Fruit fly (Drosophila melanogaster) whole organism, embryonic: ENCODE measurements around the gene Usp1.

Source experiments
- Aef1 ChIP-seq: fragments of 200-800 bp; sonication (Bioruptor generic); IDR thresholded peaks from 3 replicates; pipeline ENCODE4 v1.3.6; 2022; ENCODE audit warnings: missing biosample characterization, missing genetic modification characterization
- Antp ChIP-seq: fragments of 200-800 bp; sonication (Bioruptor generic); optimal IDR thresholded peaks from 3 replicates; lab custom pipeline; 2016; ENCODE audit warnings: missing biosample characterization, missing genetic modification characterization
- Atf3 ChIP-seq: fragments of 200-800 bp; sonication (Bioruptor generic); optimal IDR thresholded peaks from 3 replicates; lab custom pipeline; 2016; ENCODE audit warnings: missing biosample characterization, missing genetic modification characterization
- B-H2 ChIP-seq: fragments of 200-800 bp; sonication (Bioruptor generic); optimal IDR thresholded peaks from 2 replicates; lab custom pipeline; 2018; ENCODE audit warnings: missing biosample characterization, mild to moderate bottlenecking, missing genetic modification characterization
- CG10462 ChIP-seq: fragments of 200-800 bp; sonication (Bioruptor generic); optimal IDR thresholded peaks from 2 replicates; lab custom pipeline; 2016; ENCODE audit warnings: missing biosample characterization, missing genetic modification characterization
- CG11085 ChIP-seq: fragments of 200-800 bp; sonication (Bioruptor generic); IDR thresholded peaks from 2 replicates; pipeline ENCODE4 v1.3.6; 2022; ENCODE audit warnings: missing biosample characterization, missing genetic modification characterization
- CG11093 ChIP-seq: fragments of 200-800 bp; sonication (Bioruptor generic); IDR thresholded peaks from 3 replicates; pipeline ENCODE4 v1.3.6; 2022; ENCODE audit warnings: missing biosample characterization, missing genetic modification characterization
- CG11695 ChIP-seq: fragments of 200-800 bp; sonication (Bioruptor generic); IDR thresholded peaks from 3 replicates; pipeline ENCODE4 v1.3.6; 2022; ENCODE audit warnings: missing biosample characterization, missing genetic modification characterization
- CG13123 ChIP-seq: fragments of 200-800 bp; sonication (Bioruptor generic); optimal IDR thresholded peaks from 2 replicates; lab custom pipeline; 2016; ENCODE audit warnings: missing biosample characterization, missing genetic modification characterization
- CG15601 ChIP-seq: fragments of 200-800 bp; sonication (Bioruptor generic); optimal IDR thresholded peaks from 3 replicates; lab custom pipeline; 2019; ENCODE audit warnings: missing biosample characterization, mild to moderate bottlenecking, missing genetic modification characterization, moderate library complexity
- CG16779 ChIP-seq: fragments of 200-800 bp; sonication (Bioruptor generic); IDR thresholded peaks from 2 replicates; pipeline ENCODE4 v1.3.6; 2022; ENCODE audit warnings: missing biosample characterization, missing genetic modification characterization
- CG16815 ChIP-seq: fragments of 200-800 bp; sonication (Bioruptor generic); optimal IDR thresholded peaks from 3 replicates; lab custom pipeline; 2017; ENCODE audit warnings: missing biosample characterization, mild to moderate bottlenecking, missing genetic modification characterization
- CG34376 ChIP-seq: fragments of 200-800 bp; sonication (Bioruptor generic); optimal IDR thresholded peaks from 2 replicates; lab custom pipeline; 2018; ENCODE audit warnings: missing biosample characterization, mild to moderate bottlenecking, missing genetic modification characterization
- CG4617 ChIP-seq: fragments of 200-800 bp; sonication (Bioruptor generic); optimal IDR thresholded peaks from 3 replicates; lab custom pipeline; 2016; ENCODE audit warnings: missing biosample characterization, missing genetic modification characterization, borderline replicate concordance
- CG4820 ChIP-seq: fragments of 200-800 bp; sonication (Bioruptor generic); optimal IDR thresholded peaks from 3 replicates; lab custom pipeline; 2016; ENCODE audit warnings: missing biosample characterization, missing genetic modification characterization
- CG8089 ChIP-seq: fragments of 200-800 bp; sonication (Bioruptor generic); optimal IDR thresholded peaks from 3 replicates; lab custom pipeline; 2016; ENCODE audit warnings: missing biosample characterization, missing genetic modification characterization
- CG8388 ChIP-seq: fragments of 200-800 bp; sonication (Bioruptor generic); optimal IDR thresholded peaks from 2 replicates; lab custom pipeline; 2019; ENCODE audit warnings: missing biosample characterization, mild to moderate bottlenecking, missing genetic modification characterization, moderate library complexity
- CG8478 ChIP-seq: fragments of >200 bp; optimal IDR thresholded peaks from 2 replicates; lab custom pipeline; 2018
- CTCF ChIP-seq: fragments of 200-800 bp; sonication (Bioruptor generic); optimal IDR thresholded peaks from 2 replicates; lab custom pipeline; 2017; ENCODE audit warnings: missing biosample characterization, mild to moderate bottlenecking, missing genetic modification characterization, moderate library complexity
- CkIIα-i1 ChIP-seq: fragments of 200-800 bp; sonication (Bioruptor generic); IDR thresholded peaks from 2 replicates; pipeline ENCODE4 v1.3.6; 2022; ENCODE audit warnings: missing biosample characterization, missing genetic modification characterization
- D19A ChIP-seq: fragments of 200-800 bp; optimal IDR thresholded peaks from 3 replicates; lab custom pipeline; 2019; ENCODE audit warnings: missing biosample characterization, mild to moderate bottlenecking, missing genetic modification characterization, moderate library complexity
- HHEX ChIP-seq: fragments of 200-800 bp; sonication (Bioruptor generic); optimal IDR thresholded peaks from 3 replicates; lab custom pipeline; 2017; ENCODE audit warnings: missing biosample characterization, mild to moderate bottlenecking, missing genetic modification characterization, missing genetic modification reagents
- HmgZ ChIP-seq: fragments of 200-800 bp; sonication (Bioruptor generic); optimal IDR thresholded peaks from 2 replicates; lab custom pipeline; 2018; ENCODE audit warnings: missing biosample characterization, mild to moderate bottlenecking, missing genetic modification characterization
- Hmx ChIP-seq: fragments of 200-800 bp; sonication (Bioruptor generic); optimal IDR thresholded peaks from 2 replicates; lab custom pipeline; 2016; ENCODE audit warnings: missing biosample characterization, missing genetic modification characterization
- Hr3 ChIP-seq: fragments of 200-800 bp; sonication (Bioruptor generic); optimal IDR thresholded peaks from 3 replicates; lab custom pipeline; 2016; ENCODE audit warnings: missing biosample characterization, missing genetic modification characterization
- Jarid2 ChIP-seq: fragments of 200-800 bp; sonication (Bioruptor generic); optimal IDR thresholded peaks from 3 replicates; lab custom pipeline; 2017; ENCODE audit warnings: mild to moderate bottlenecking, missing biosample characterization, missing genetic modification reagents, missing genetic modification characterization
- Lim3 ChIP-seq: fragments of 200-800 bp; sonication (Bioruptor generic); IDR thresholded peaks from 2 replicates; pipeline ENCODE4 v1.3.6; 2022; ENCODE audit warnings: missing biosample characterization, missing genetic modification characterization
- NFAT ChIP-seq: fragments of 200-800 bp; sonication (Bioruptor generic); IDR thresholded peaks from 2 replicates; pipeline ENCODE4 v1.3.6; 2022; ENCODE audit warnings: missing biosample characterization, missing genetic modification characterization
- Side ChIP-seq: fragments of 200-800 bp; sonication (Bioruptor generic); optimal IDR thresholded peaks from 2 replicates; lab custom pipeline; 2016; ENCODE audit warnings: missing biosample characterization, missing genetic modification characterization
- TFAM ChIP-seq: fragments of 200-800 bp; sonication (Bioruptor generic); optimal IDR thresholded peaks from 2 replicates; lab custom pipeline; 2017; ENCODE audit warnings: missing biosample characterization, missing genetic modification characterization, inconsistent platforms
- Taf1 ChIP-seq: fragments of 200-800 bp; sonication (Bioruptor generic); IDR thresholded peaks from 2 replicates; pipeline ENCODE4 v1.3.6; 2022; ENCODE audit warnings: missing biosample characterization, missing genetic modification characterization
- Trl ChIP-seq, 3 experiments: fragments of >200 bp in 2 of 3; fragments of 200-800 bp in 1 of 3; sonication (Bioruptor generic) in 1 of 3; optimal IDR thresholded peaks; 2 replicates in 1 of 3; 3 replicates in 2 of 3; lab custom pipeline; 2016 to 2017; ENCODE audit warnings: missing biosample characterization in 1 of 3, missing genetic modification characterization in 1 of 3
- dati ChIP-seq: fragments of 200-800 bp; sonication (Bioruptor generic); IDR thresholded peaks from 2 replicates; pipeline ENCODE4 v1.3.6; 2022; ENCODE audit warnings: missing biosample characterization, missing genetic modification characterization
- disco-r ChIP-seq: fragments of 200-800 bp; sonication (Bioruptor generic); optimal IDR thresholded peaks from 2 replicates; lab custom pipeline; 2016; ENCODE audit warnings: missing biosample characterization, missing genetic modification characterization
- dpn ChIP-seq, 2 experiments: fragments of 200-800 bp; sonication (Bioruptor generic); optimal IDR thresholded peaks; 3 replicates each; lab custom pipeline; 2016; ENCODE audit warnings: missing biosample characterization in 2 of 2, missing genetic modification characterization in 2 of 2
- gcm2 ChIP-seq: fragments of 200-800 bp; sonication (Bioruptor generic); optimal IDR thresholded peaks from 2 replicates; lab custom pipeline; 2016; ENCODE audit warnings: missing biosample characterization, missing genetic modification characterization
- gsb-n ChIP-seq: fragments of 200-800 bp; sonication (Bioruptor generic); optimal IDR thresholded peaks from 3 replicates; lab custom pipeline; 2018; ENCODE audit warnings: missing biosample characterization, mild to moderate bottlenecking, missing genetic modification characterization
- hb ChIP-seq: fragments of 200-800 bp; sonication (Bioruptor generic); IDR thresholded peaks from 3 replicates; pipeline ENCODE4 v1.3.6; 2022; ENCODE audit warnings: missing biosample characterization, missing genetic modification characterization; ENCODE audit not compliant: partially characterized antibody
- inv ChIP-seq: fragments of 200-800 bp; sonication (Bioruptor generic); IDR thresholded peaks from 2 replicates; pipeline ENCODE4 v1.3.6; 2022; ENCODE audit warnings: missing biosample characterization, missing genetic modification characterization; ENCODE audit not compliant: partially characterized antibody
- maf-S ChIP-seq: fragments of 200-800 bp; sonication (Bioruptor generic); optimal IDR thresholded peaks from 2 replicates; lab custom pipeline; 2016; ENCODE audit warnings: missing biosample characterization, missing genetic modification characterization
- mld ChIP-seq: fragments of 200-800 bp; sonication (Bioruptor generic); IDR thresholded peaks from 3 replicates; pipeline ENCODE4 v1.3.6; 2022; ENCODE audit warnings: missing biosample characterization, missing genetic modification characterization; ENCODE audit not compliant: partially characterized antibody
- pho ChIP-seq: fragments of 200-800 bp; sonication (Bioruptor generic); optimal IDR thresholded peaks from 2 replicates; lab custom pipeline; 2016; ENCODE audit warnings: missing biosample characterization, missing genetic modification characterization
- pnt ChIP-seq: fragments of 200-800 bp; sonication (Bioruptor generic); optimal IDR thresholded peaks from 3 replicates; lab custom pipeline; 2016; ENCODE audit warnings: missing biosample characterization, missing genetic modification characterization
- pum ChIP-seq: fragments of 200-800 bp; sonication (Bioruptor generic); optimal IDR thresholded peaks from 2 replicates; lab custom pipeline; 2016; ENCODE audit warnings: missing biosample characterization, missing genetic modification characterization
- so ChIP-seq: fragments of 200-800 bp; sonication (Bioruptor generic); IDR thresholded peaks from 3 replicates; pipeline ENCODE4 v1.3.6; 2022; ENCODE audit warnings: missing biosample characterization, missing genetic modification characterization
- sr ChIP-seq: fragments of 200-800 bp; sonication (Bioruptor generic); IDR thresholded peaks from 3 replicates; pipeline ENCODE4 v1.3.6; 2022; ENCODE audit warnings: missing biosample characterization, missing genetic modification characterization
- sug ChIP-seq: fragments of 200-800 bp; optimal IDR thresholded peaks from 2 replicates; lab custom pipeline; 2019; ENCODE audit warnings: missing biosample characterization, mild to moderate bottlenecking, missing genetic modification characterization, moderate library complexity
- tin ChIP-seq: fragments of 200-800 bp; sonication (Bioruptor generic); optimal IDR thresholded peaks from 3 replicates; lab custom pipeline; 2016; ENCODE audit warnings: missing biosample characterization, missing genetic modification characterization
- tx ChIP-seq: fragments of 200-800 bp; sonication (Bioruptor generic); optimal IDR thresholded peaks from 2 replicates; lab custom pipeline; 2016; ENCODE audit warnings: missing biosample characterization, missing genetic modification characterization
- usp ChIP-seq: fragments of >200 bp; optimal IDR thresholded peaks from 2 replicates; lab custom pipeline; 2017; ENCODE audit warnings: missing biosample characterization, missing genetic modification characterization
- yki ChIP-seq: fragments of >200 bp; optimal IDR thresholded peaks from 3 replicates; lab custom pipeline; 2018
- zen2 ChIP-seq: fragments of 200-800 bp; sonication (Bioruptor generic); IDR thresholded peaks from 3 replicates; pipeline ENCODE4 v1.3.6; 2022; ENCODE audit warnings: missing biosample characterization, missing genetic modification characterization; ENCODE audit not compliant: partially characterized antibody

Usp1 gene

dm6 chr3R:29219948-29220347 is 9.0 kb upstream of the Usp1 start, which contains the start of gene eEF1gamma (continued):
- peak; percentile 92 for TF ChIP-seq inv (GFP tag; lab: Robert Waterston, UW)
- TF ChIP-seq Hr3 (GFP tag; lab: Kevin White, UChicago), result peak; percentile 85
- TF ChIP-seq sr (GFP tag; lab: Robert Waterston, UW), result peak; percentile 96
- TF ChIP-seq gcm2 (GFP tag; lab: Kevin White, UChicago), result peak; percentile 94
- peak; percentile 85 to 98 for TF ChIP-seq dpn (GFP tag; optimal IDR thresholded peaks at IDR 0.05; lab: Kevin White, UChicago)
- TF ChIP-seq dati (GFP tag; lab: Robert Waterston, UW), result peak; percentile 94
- TF ChIP-seq mld (GFP tag; lab: Robert Waterston, UW), result peak; percentile 89
- TF ChIP-seq HmgZ, result peak; percentile 95
- TF ChIP-seq D19A (tag; lab: Kevin White, UChicago), result peak; percentile 70
- TF ChIP-seq CG34376, result peak; percentile 99
- TF ChIP-seq CG4820 (GFP tag; lab: Kevin White, UChicago), result peak; percentile 88
- peak; percentile 96 for TF ChIP-seq B-H2 (GFP tag; lab: Kevin White, UChicago)
- TF ChIP-seq yki (lab: Kevin White, UChicago), result no peak
- TF ChIP-seq CG11093 (GFP tag; lab: Robert Waterston, UW), result peak; percentile 53; the same call in 1 of the 3 replicates
- peak; percentile 88 for TF ChIP-seq zen2
- peak; percentile 93 for TF ChIP-seq CG16779 (GFP tag; lab: Robert Waterston, UW)
- peak; percentile 90 for TF ChIP-seq CG8388
- peak; percentile 90 for TF ChIP-seq gsb-n
- peak; percentile 90 for TF ChIP-seq CG10462 (GFP tag; lab: Kevin White, UChicago)
- peak; percentile 84 for TF ChIP-seq CG16815 (GFP tag; lab: Kevin White, UChicago)
- TF ChIP-seq CG8089 (GFP tag; lab: Kevin White, UChicago), result peak; percentile 97
- TF ChIP-seq TFAM, result peak; percentile 88
- peak; percentile 87 for TF ChIP-seq pum (GFP tag; lab: Kevin White, UChicago)
- TF ChIP-seq CG11695, result peak; percentile 90
- peak; percentile 96 for TF ChIP-seq disco-r
- peak; percentile 88 for TF ChIP-seq Jarid2 (GFP tag; lab: Kevin White, UChicago)
- TF ChIP-seq CG11085, result peak; percentile 95
- peak; percentile 93 for TF ChIP-seq maf-S
- TF ChIP-seq tin (GFP tag; lab: Kevin White, UChicago), result peak; percentile 91
- no peak for TF ChIP-seq Trl (optimal IDR thresholded peaks at IDR 0.05; lab: Kevin White, UChicago)
- peak; percentile 95 for TF ChIP-seq Trl (GFP tag; optimal IDR thresholded peaks at IDR 0.05; lab: Kevin White, UChicago)
- TF ChIP-seq Lim3, result peak; percentile 64; the same call in 1 of the 2 replicates
- peak; percentile 92 for TF ChIP-seq CG15601 (tag; lab: Kevin White, UChicago)
- peak; percentile 88 for TF ChIP-seq CG13123 (GFP tag; lab: Kevin White, UChicago)
- TF ChIP-seq NFAT (GFP tag; lab: Robert Waterston, UW), result peak; percentile 97
- TF ChIP-seq Hmx (GFP tag; lab: Kevin White, UChicago), result no peak
- peak; percentile 93 for TF ChIP-seq sug (tag; lab: Kevin White, UChicago)
- peak; percentile 60 for TF ChIP-seq pnt (GFP tag; lab: Kevin White, UChicago)
- TF ChIP-seq usp, result no peak
- TF ChIP-seq Aef1 (GFP tag; lab: Robert Waterston, UW), result peak; percentile 83
- peak; percentile 96 for TF ChIP-seq so
- peak; percentile 91 for TF ChIP-seq Atf3 (GFP tag; lab: Kevin White, UChicago)
- TF ChIP-seq tx (GFP tag; lab: Kevin White, UChicago), result peak; percentile 85
- peak; percentile 97 for TF ChIP-seq Side (GFP tag; lab: Kevin White, UChicago)
- TF ChIP-seq HHEX (GFP tag; lab: Kevin White, UChicago), result peak; percentile 98
- peak; percentile 84 for TF ChIP-seq CG4617 (GFP tag; lab: Kevin White, UChicago)
- TF ChIP-seq CkIIα-i1, result peak; percentile 73; the same call in 1 of the 2 replicates
- TF ChIP-seq pho, result peak; percentile 93
- TF ChIP-seq Taf1, result peak; percentile 77; the same call in 1 of the 2 replicates
- TF ChIP-seq CG8478 (lab: Kevin White, UChicago), result no peak
- TF ChIP-seq hb (GFP tag; lab: Robert Waterston, UW), result peak; percentile 94
- peak; percentile 72 for TF ChIP-seq CTCF (GFP tag; lab: Kevin White, UChicago)
- peak; percentile 78 for TF ChIP-seq Antp (GFP tag; lab: Kevin White, UChicago)
